Worm (Caenorhabditis elegans): Measurements from ENCODE around the gene ZK1127.3.

DNA sequence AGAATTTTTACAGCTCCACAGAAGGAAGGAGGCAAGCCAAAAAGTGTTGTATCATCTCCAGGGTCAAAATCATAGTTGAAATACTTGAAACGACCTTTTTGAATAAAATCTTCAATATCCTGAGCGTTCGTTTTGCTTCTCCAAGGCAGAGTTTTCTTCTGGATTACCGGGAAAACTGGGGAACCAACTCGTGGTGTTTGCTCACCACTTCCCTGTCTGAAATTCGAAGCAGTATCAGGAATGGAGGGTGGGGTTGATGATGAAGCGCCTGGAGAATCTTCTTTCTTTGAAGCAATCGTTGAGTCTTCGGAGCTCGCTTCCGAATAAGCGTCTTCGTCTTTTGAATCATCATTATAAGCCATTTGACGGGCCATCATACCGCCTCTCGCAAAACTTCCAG, 48.0 kb downstream of the ZK1127.3 start:
- no peak for TF ChIP-seq unc-62 (GFP tag; optimal IDR thresholded peaks at IDR 0.05)
- TF ChIP-seq aly-2 (tag; optimal IDR thresholded peaks at IDR 0.05), result no peak
- TF ChIP-seq fkh-10 (GFP tag; optimal IDR thresholded peaks at IDR 0.05), result no peak
- no peak for TF ChIP-seq nhr-28 (tag; optimal IDR thresholded peaks at IDR 0.05)
- no peak for TF ChIP-seq sea-2 (GFP tag; optimal IDR thresholded peaks at IDR 0.05)
- TF ChIP-seq fkh-2 (tag; optimal IDR thresholded peaks at IDR 0.05), result no peak
